Worm (Caenorhabditis elegans): ENCODE results near the gene C06H2.7.
A peak's percentile ranks its signal among the peaks of the same experiment; 100 is the strongest.

C06H2.7 gene

ce11 chrV:11140326-11140725 lies 4.3 kb downstream of the C06H2.7 start (continued):
- TF ChIP-seq hif-1 (tag; optimal IDR thresholded peaks at IDR 0.05) (no peak), php-3 (GFP tag; IDR thresholded peaks at IDR 0.05) (no peak), F44E2.7 (GFP tag; IDR thresholded peaks at IDR 0.05) (no peak)

- TF ChIP-seq nhr-42 (GFP tag; IDR thresholded peaks at IDR 0.05) = no peak
- no peak for TF ChIP-seq zfp-2 (tag; optimal IDR thresholded peaks at IDR 0.05)
- no peak for TF ChIP-seq spr-3 (GFP tag; optimal IDR thresholded peaks at IDR 0.05)
- TF ChIP-seq unc-130 (GFP tag; optimal IDR thresholded peaks at IDR 0.05) = no peak
- TF ChIP-seq nhr-41 (GFP tag; IDR thresholded peaks at IDR 0.05) = no peak
- no peak for TF ChIP-seq zip-11 (GFP tag; IDR thresholded peaks at IDR 0.05)
- TF ChIP-seq Y48G9A.11 (GFP tag; IDR thresholded peaks at IDR 0.05) = no peak
- TF ChIP-seq snpc-4 (tag; optimal IDR thresholded peaks at IDR 0.05) = no peak
- TF ChIP-seq ceh-28 (tag; optimal IDR thresholded peaks at IDR 0.05) = no peak
- no peak for TF ChIP-seq mxl-2 (GFP tag; conservative IDR thresholded peaks at IDR 0.05)
- no peak for TF ChIP-seq ctbp-1 (GFP tag; IDR thresholded peaks at IDR 0.05)
- TF ChIP-seq cey-2 (tag; optimal IDR thresholded peaks at IDR 0.05; ENCODE audit: borderline replicate concordance, insufficient read depth) = no peak
Measured at ce11 chrV:11134296-11134695, 10.3 kb downstream of the C06H2.7 start, which contains the start of gene glb-3. Gene glb-3, plus strand, starts transcription at chrV:11134596.

- TF ChIP-seq lir-3 (tag; optimal IDR thresholded peaks at IDR 0.05) (no peak), madf-5 (GFP tag; IDR thresholded peaks at IDR 0.05) (no peak), nhr-102 (tag; optimal IDR thresholded peaks at IDR 0.05) (no peak), spr-1 (tag; optimal IDR thresholded peaks at IDR 0.05) (no peak), daf-19 (GFP tag; conservative IDR thresholded peaks at IDR 0.05) (no peak), mxl-2 (GFP tag; conservative IDR thresholded peaks at IDR 0.05) (no peak), cey-2 (tag; optimal IDR thresholded peaks at IDR 0.05; ENCODE audit: borderline replicate concordance, insufficient read depth) (no peak), T26A8.4 (GFP tag; IDR thresholded peaks at IDR 0.05) (no peak), tra-1 (GFP tag; IDR thresholded peaks at IDR 0.05) (no peak), lin-15B (tag; optimal IDR thresholded peaks at IDR 0.05) (no peak), daf-16 (GFP tag; optimal IDR thresholded peaks at IDR 0.05) (no peak), daf-16 (tag; optimal IDR thresholded peaks at IDR 0.05) (no peak), nhr-10 (tag; optimal IDR thresholded peaks at IDR 0.05) (no peak)
Measured at ce11 chrV:11133516-11133915, 11.1 kb downstream of the C06H2.7 start.

- TF ChIP-seq aha-1 (tag) (peak; percentile 70), tra-1 (GFP tag; IDR thresholded peaks at IDR 0.05) (no peak)
Measured at ce11 chrV:11131801-11132200, 12.8 kb downstream of the C06H2.7 start.

- TF ChIP-seq nhr-102 (tag; optimal IDR thresholded peaks at IDR 0.05) = no peak
- no peak for TF ChIP-seq madf-5 (GFP tag; IDR thresholded peaks at IDR 0.05)
- no peak for TF ChIP-seq egl-27 (tag; optimal IDR thresholded peaks at IDR 0.05)
- TF ChIP-seq zag-1 (tag; optimal IDR thresholded peaks at IDR 0.05) = no peak
- no peak for TF ChIP-seq egl-43 (GFP tag; IDR thresholded peaks at IDR 0.05)
- no peak for TF ChIP-seq gei-8 (GFP tag; optimal IDR thresholded peaks at IDR 0.05)
- no peak for TF ChIP-seq ama-1 (optimal IDR thresholded peaks at IDR 0.05)
- TF ChIP-seq Y5F2A.4 (GFP tag; optimal IDR thresholded peaks at IDR 0.05) = no peak
- TF ChIP-seq sdz-12 (GFP tag; optimal IDR thresholded peaks at IDR 0.05) = no peak
Measured at ce11 chrV:11127197-11127596, 17.4 kb downstream of the C06H2.7 start, which contains the start of gene jmjd-5. Gene jmjd-5, plus strand, starts transcription at chrV:11127497.

Measured in whole organism, L4 larva.